Worm (Caenorhabditis elegans) whole organism, young adult: ENCODE results near the gene srj-25.

ENCODE experiments used
- B0261.1 ChIP-seq: sonication (generic microtip); optimal IDR thresholded peaks from 2 replicates; lab custom pipeline; 2016; ENCODE audit warnings: mild to moderate bottlenecking, missing genetic modification characterization, moderate library complexity, missing compliant biosample characterization
- C06A6.2 ChIP-seq: fragments of 200-800 bp; sonication (Bioruptor generic); conservative IDR thresholded peaks from 2 replicates; pipeline ENCODE4 v1.3.6; 2022; ENCODE audit warnings: missing genetic modification characterization, missing compliant biosample characterization
- F33H1.4 ChIP-seq: fragments of 200-800 bp; sonication (Bioruptor generic); IDR thresholded peaks from 2 replicates; pipeline ENCODE4 v1.3.6; 2022; ENCODE audit warnings: missing genetic modification reagents, missing genetic modification characterization, missing compliant biosample characterization
- F57A8.1 ChIP-seq: fragments of 200-800 bp; sonication (Bioruptor generic); optimal IDR thresholded peaks from 2 replicates; lab custom pipeline; 2018; ENCODE audit warnings: mild to moderate bottlenecking, missing genetic modification characterization, moderate library complexity, missing compliant biosample characterization
- K12H6.12 ChIP-seq: fragments of 200-800 bp; sonication (Bioruptor generic); optimal IDR thresholded peaks from 2 replicates; lab custom pipeline; 2018; ENCODE audit warnings: mild to moderate bottlenecking, missing genetic modification characterization, missing compliant biosample characterization
- Y79H2A.3 ChIP-seq: fragments of 200-800 bp; sonication (Bioruptor generic); conservative IDR thresholded peaks from 2 replicates; pipeline ENCODE4 v1.3.6; 2022; ENCODE audit warnings: missing genetic modification reagents, missing genetic modification characterization, missing compliant biosample characterization
- Y95B8A.8 ChIP-seq: fragments of 200-800 bp; sonication (Bioruptor generic); IDR thresholded peaks from 2 replicates; pipeline ENCODE4 v1.3.6; 2022; ENCODE audit warnings: missing genetic modification reagents, missing genetic modification characterization, missing compliant biosample characterization
- aptf-3 ChIP-seq: fragments of 200-800 bp; sonication (Bioruptor generic); IDR thresholded peaks from 2 replicates; pipeline ENCODE4 v1.3.6; 2022; ENCODE audit warnings: missing genetic modification characterization, missing compliant biosample characterization
- atf-7 ChIP-seq: sonication (generic microtip); optimal IDR thresholded peaks from 2 replicates; lab custom pipeline; 2017; ENCODE audit warnings: mild to moderate bottlenecking, missing genetic modification characterization, missing compliant biosample characterization
- attf-3 ChIP-seq: fragments of 200-800 bp; sonication (Bioruptor generic); conservative IDR thresholded peaks from 2 replicates; pipeline ENCODE4 v1.3.6; 2022; ENCODE audit warnings: missing genetic modification reagents, missing genetic modification characterization, missing compliant biosample characterization
- ccch-3 ChIP-seq: fragments of 200-800 bp; sonication (Bioruptor generic); optimal IDR thresholded peaks from 2 replicates; lab custom pipeline; 2018; ENCODE audit warnings: mild to moderate bottlenecking, missing genetic modification characterization, missing compliant biosample characterization
- cebp-1 ChIP-seq, 2 experiments: fragments of 200-800 bp in 1 of 2; sonication (Bioruptor generic) in 1 of 2; sonication (generic microtip) in 1 of 2; IDR thresholded peaks in 1 of 2; optimal IDR thresholded peaks in 1 of 2; 2 replicates each; pipeline versions ENCODE4 v1.3.6 to Lab custom; 2017 to 2022; ENCODE audit warnings: missing compliant biosample characterization in 2 of 2, missing genetic modification characterization in 2 of 2, mild to moderate bottlenecking in 1 of 2, missing genetic modification reagents in 1 of 2, moderate library complexity in 1 of 2
- ceh-58 ChIP-seq: fragments of 200-800 bp; sonication (Bioruptor generic); IDR thresholded peaks from 2 replicates; pipeline ENCODE4 v1.3.6; 2022; ENCODE audit warnings: missing genetic modification characterization, missing compliant biosample characterization
- ceh-79 ChIP-seq: sonication (generic microtip); optimal IDR thresholded peaks from 2 replicates; lab custom pipeline; 2017; ENCODE audit warnings: mild to moderate bottlenecking, missing genetic modification characterization, missing compliant biosample characterization
- die-1 ChIP-seq: sonication (generic microtip); optimal IDR thresholded peaks from 2 replicates; lab custom pipeline; 2016; ENCODE audit warnings: missing genotype, mild to moderate bottlenecking, missing genetic modification characterization, missing compliant biosample characterization
- efl-1 ChIP-seq: fragments of 150-350 bp; optimal IDR thresholded peaks from 2 replicates; lab custom pipeline; 2014; ENCODE audit warnings: missing biosample characterization, missing genetic modification reagents, missing genetic modification characterization
- egl-18 ChIP-seq: fragments of 200-800 bp; sonication (Bioruptor generic); IDR thresholded peaks from 2 replicates; pipeline ENCODE4 v1.3.6; 2022; ENCODE audit warnings: missing genetic modification reagents, missing genetic modification characterization, missing compliant biosample characterization
- egl-44 ChIP-seq: fragments of 200-800 bp; sonication (Bioruptor generic); IDR thresholded peaks from 2 replicates; pipeline ENCODE4 v1.3.6; 2022; ENCODE audit warnings: missing genetic modification reagents, missing genetic modification characterization, missing compliant biosample characterization
- gei-17 ChIP-seq: fragments of 200-800 bp; sonication (Bioruptor generic); optimal IDR thresholded peaks from 2 replicates; lab custom pipeline; 2018; ENCODE audit warnings: mild to moderate bottlenecking, missing genetic modification characterization, missing compliant biosample characterization
- him-1 ChIP-seq: sonication (generic microtip); optimal IDR thresholded peaks from 2 replicates; lab custom pipeline; 2016; ENCODE audit warnings: missing genotype, missing genetic modification reagents, missing genetic modification characterization, missing compliant biosample characterization
- hmg-1.2 ChIP-seq: fragments of 200-800 bp; sonication (Bioruptor generic); IDR thresholded peaks from 2 replicates; pipeline ENCODE4 v1.3.6; 2022; ENCODE audit warnings: missing genetic modification reagents, missing genetic modification characterization, missing compliant biosample characterization
- lag-1 ChIP-seq: fragments of 200-800 bp; sonication (Bioruptor generic); IDR thresholded peaks from 2 replicates; pipeline ENCODE4 v1.3.6; 2022; ENCODE audit warnings: missing genetic modification reagents, missing genetic modification characterization, missing compliant biosample characterization
- let-526 ChIP-seq: fragments of 200-800 bp; sonication (Bioruptor generic); IDR thresholded peaks from 2 replicates; pipeline ENCODE4 v1.3.6; 2022; ENCODE audit warnings: missing genetic modification reagents, missing genetic modification characterization, missing compliant biosample characterization
- lin-26 ChIP-seq: fragments of 200-800 bp; sonication (Bioruptor generic); IDR thresholded peaks from 2 replicates; pipeline ENCODE4 v1.3.6; 2022; ENCODE audit warnings: missing genetic modification reagents, missing genetic modification characterization, missing compliant biosample characterization
- lin-35 ChIP-seq, 3 experiments: fragments of 150-350 bp in 2 of 3; sonication (generic microtip) in 1 of 3; optimal IDR thresholded peaks; 2 replicates each; lab custom pipeline; 2014 to 2018; ENCODE audit warnings: missing biosample characterization in 3 of 3, missing genetic modification characterization in 3 of 3, missing genetic modification reagents in 3 of 3
- lin-40 ChIP-seq: sonication (generic microtip); optimal IDR thresholded peaks from 2 replicates; lab custom pipeline; 2016; ENCODE audit warnings: missing genetic modification characterization, mild to moderate bottlenecking, missing compliant biosample characterization, missing genotype, missing genetic modification reagents
- lsy-27 ChIP-seq: sonication (generic microtip); optimal IDR thresholded peaks from 2 replicates; lab custom pipeline; 2017; ENCODE audit warnings: missing genetic modification characterization, mild to moderate bottlenecking, missing compliant biosample characterization, antibody characterized with exemption, missing genotype, borderline replicate concordance; ENCODE audit not compliant: insufficient read depth
- madf-3 ChIP-seq: fragments of 200-800 bp; sonication (Bioruptor generic); IDR thresholded peaks from 2 replicates; pipeline ENCODE4 v1.3.6; 2022; ENCODE audit warnings: missing genetic modification reagents, missing genetic modification characterization, missing compliant biosample characterization
- madf-6 ChIP-seq: fragments of 200-800 bp; sonication (Bioruptor generic); IDR thresholded peaks from 2 replicates; pipeline ENCODE4 v1.3.6; 2022; ENCODE audit warnings: missing genetic modification reagents, missing genetic modification characterization, missing compliant biosample characterization
- mes-4 ChIP-seq: sonication (generic microtip); optimal IDR thresholded peaks from 2 replicates; lab custom pipeline; 2016; ENCODE audit warnings: missing genotype, missing genetic modification characterization, missing compliant biosample characterization
- mxl-1 ChIP-seq: sonication (generic microtip); optimal IDR thresholded peaks from 2 replicates; lab custom pipeline; 2016; ENCODE audit warnings: missing genetic modification characterization, missing compliant biosample characterization
- nfyb-1 ChIP-seq: fragments of 200-800 bp; sonication (Bioruptor generic); IDR thresholded peaks from 2 replicates; pipeline ENCODE4 v1.3.6; 2022; ENCODE audit warnings: missing genetic modification reagents, missing genetic modification characterization, missing compliant biosample characterization
- nhr-27 ChIP-seq: fragments of 200-800 bp; sonication (Bioruptor generic); optimal IDR thresholded peaks from 2 replicates; lab custom pipeline; 2018; ENCODE audit warnings: mild to moderate bottlenecking, missing genetic modification characterization, moderate library complexity, missing compliant biosample characterization
- pbrm-1 ChIP-seq: fragments of 200-800 bp; sonication (Bioruptor generic); IDR thresholded peaks from 2 replicates; pipeline ENCODE4 v1.3.6; 2022; ENCODE audit warnings: missing genetic modification reagents, missing genetic modification characterization, missing compliant biosample characterization
- rcor-1 ChIP-seq: fragments of 200-800 bp; sonication (Bioruptor generic); IDR thresholded peaks from 2 replicates; pipeline ENCODE4 v1.3.6; 2022; ENCODE audit warnings: missing genetic modification reagents, missing genetic modification characterization, missing compliant biosample characterization
- sdz-38 ChIP-seq: sonication (generic microtip); optimal IDR thresholded peaks from 2 replicates; lab custom pipeline; 2016; ENCODE audit warnings: missing genotype, missing genetic modification characterization, missing compliant biosample characterization
- sea-2 ChIP-seq: fragments of 200-800 bp; sonication (Bioruptor generic); IDR thresholded peaks from 2 replicates; pipeline ENCODE4 v1.3.6; 2022; ENCODE audit warnings: missing genetic modification characterization, missing compliant biosample characterization
- snpc-1.1 ChIP-seq: sonication (generic microtip); optimal IDR thresholded peaks from 2 replicates; lab custom pipeline; 2017; ENCODE audit warnings: missing genetic modification characterization, mild to moderate bottlenecking, missing compliant biosample characterization, antibody characterized with exemption, moderate library complexity, missing genotype, missing genetic modification reagents; ENCODE audit not compliant: insufficient read depth
- snpc-3.4 ChIP-seq: sonication (generic microtip); optimal IDR thresholded peaks from 2 replicates; lab custom pipeline; 2017; ENCODE audit warnings: missing genetic modification characterization, mild to moderate bottlenecking, missing compliant biosample characterization, antibody characterized with exemption, moderate library complexity, missing genotype, missing genetic modification reagents
- snpc-4 ChIP-seq, 5 experiments: fragments of 150-350 bp in 1 of 5; sonication (generic microtip) in 4 of 5; optimal IDR thresholded peaks; 2 replicates each; lab custom pipeline; 2014 to 2018; ENCODE audit warnings: missing genetic modification characterization in 5 of 5, missing biosample characterization in 3 of 5, antibody characterized with exemption in 2 of 5, mild to moderate bottlenecking in 2 of 5, missing compliant biosample characterization in 2 of 5, missing genotype in 2 of 5, moderate library complexity in 2 of 5, missing genetic modification reagents in 1 of 5
- somi-1 ChIP-seq: fragments of 200-800 bp; sonication (Bioruptor generic); optimal IDR thresholded peaks from 2 replicates; lab custom pipeline; 2018; ENCODE audit warnings: mild to moderate bottlenecking, missing genetic modification characterization, missing compliant biosample characterization
- tbp1 ChIP-seq: fragments of 200-800 bp; sonication (Bioruptor generic); optimal IDR thresholded peaks from 2 replicates; lab custom pipeline; 2018; ENCODE audit warnings: mild to moderate bottlenecking, missing genetic modification characterization, missing compliant biosample characterization
- zim-3 ChIP-seq: sonication (generic microtip); optimal IDR thresholded peaks from 2 replicates; lab custom pipeline; 2017; ENCODE audit warnings: mild to moderate bottlenecking, missing genetic modification characterization, moderate library complexity, missing compliant biosample characterization
- ztf-25 ChIP-seq: fragments of 200-800 bp; sonication (Bioruptor generic); IDR thresholded peaks from 2 replicates; pipeline ENCODE4 v1.3.6; 2022; ENCODE audit warnings: missing genetic modification reagents, missing genetic modification characterization, missing compliant biosample characterization
- ztf-6 ChIP-seq: fragments of 200-800 bp; sonication (Bioruptor generic); IDR thresholded peaks from 2 replicates; pipeline ENCODE4 v1.3.6; 2022; ENCODE audit warnings: missing genetic modification reagents, missing genetic modification characterization, missing compliant biosample characterization

Gene srj-25

DNA sequence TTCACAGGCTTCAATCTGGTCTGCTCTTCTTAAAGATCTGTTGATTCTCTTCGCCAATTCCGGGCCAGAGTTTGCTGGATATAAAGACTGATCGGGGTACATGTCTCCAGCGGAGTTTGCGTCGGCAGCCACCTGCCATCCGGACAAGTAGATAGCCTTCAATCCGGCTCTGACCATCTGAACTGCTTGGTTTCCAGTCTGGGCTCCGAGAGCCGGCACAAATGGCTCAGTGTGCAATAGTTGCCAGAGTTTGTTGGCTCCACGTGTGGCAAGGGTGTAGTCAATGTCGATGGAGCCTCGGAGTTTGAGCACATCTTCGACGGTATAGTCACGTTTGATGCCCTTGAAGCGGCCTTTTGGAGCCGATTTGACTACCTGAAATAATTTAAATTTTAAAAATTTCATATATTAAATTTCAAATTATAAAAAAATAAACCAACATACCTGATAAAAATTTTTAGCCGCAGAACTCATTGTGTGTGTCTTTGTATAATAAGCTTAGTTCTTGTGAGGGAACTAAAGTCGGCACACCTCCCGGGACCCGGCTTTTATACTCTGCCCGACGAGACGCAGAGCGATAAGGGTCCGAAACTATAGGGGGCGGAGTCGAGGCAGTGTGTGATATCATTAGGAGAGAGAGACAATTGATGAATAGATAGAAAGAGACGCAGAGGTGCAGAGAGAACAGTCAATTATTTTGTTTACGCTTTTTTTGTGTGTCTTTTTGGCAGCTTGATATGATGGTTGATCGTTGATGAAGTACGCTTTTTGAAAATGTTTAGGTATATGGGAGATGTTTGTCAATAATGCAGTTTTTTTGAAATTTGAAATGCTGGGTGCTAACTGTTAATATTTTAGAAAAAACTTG is 8.4 kb downstream of the srj-25 start, which contains the start of the genes icl-1 and srh-2:
Gene icl-1, minus strand, starts transcription at position 521 of the 868 bp plus-strand sequence.
Gene srh-2, plus strand, starts transcription at position 818 of the 868 bp plus-strand sequence.
- TF ChIP-seq pbrm-1 (0 out of 2 replicates have a peak, but pooled peaks have one; percentile 26), lag-1 (GFP tag; lab: Robert Waterston, UW) (0 out of 2 replicates have a peak, but pooled peaks have one; percentile 45), zim-3 (peak; percentile 45), nfyb-1 (GFP tag; lab: Robert Waterston, UW) (peak; percentile 68), ztf-6 (GFP tag; lab: Robert Waterston, UW) (no peak), madf-6 (GFP tag; lab: Robert Waterston, UW) (no peak), madf-3 (GFP tag; lab: Robert Waterston, UW) (peak; percentile 47; the same call in 1 of the 2 replicates), tbp1 (GFP tag; lab: Kevin White, UChicago) (peak; percentile 10), lin-26 (peak; percentile 85), lin-35 (GFP tag; optimal IDR thresholded peaks at IDR 0.05; lab: Kevin White, UChicago) (no peak), hmg-1.2 (GFP tag; lab: Robert Waterston, UW) (peak; percentile 37; the same call in 1 of the 2 replicates), sdz-38 (no peak), atf-7 (tag; lab: Kevin White, UChicago) (peak; percentile 47), sea-2 (GFP tag; lab: Robert Waterston, UW) (no peak), B0261.1 (tag; lab: Kevin White, UChicago) (no peak), ztf-25 (0 out of 2 replicates have a peak, but pooled peaks have one; percentile 46), C06A6.2 (peak; percentile 23; the same call in 1 of the 2 replicates), F57A8.1 (GFP tag; lab: Kevin White, UChicago) (no peak), K12H6.12 (tag; lab: Kevin White, UChicago) (no peak), nhr-27 (no peak), aptf-3 (GFP tag; lab: Robert Waterston, UW) (no peak), snpc-1.1 (tag; lab: Kevin White, UChicago) (no peak), cebp-1 (GFP tag; IDR thresholded peaks at IDR 0.05; lab: Robert Waterston, UW) (no peak; the same call in 1 of the 2 replicates), cebp-1 (tag; optimal IDR thresholded peaks at IDR 0.05; lab: Kevin White, UChicago) (peak; percentile 70), rcor-1 (GFP tag; lab: Robert Waterston, UW) (0 out of 2 replicates have a peak, but pooled peaks have one; percentile 36), ccch-3 (no peak), ceh-79 (tag; lab: Kevin White, UChicago) (peak; percentile 76), lsy-27 (tag; lab: Kevin White, UChicago) (no peak), mes-4 (tag; lab: Kevin White, UChicago) (no peak), him-1 (tag; lab: Kevin White, UChicago) (no peak), gei-17 (GFP tag; lab: Kevin White, UChicago) (peak; percentile 35), F33H1.4 (no peak), snpc-3.4 (no peak), die-1 (no peak), let-526 (0 out of 2 replicates have a peak, but pooled peaks have one; percentile 23), egl-18 (no peak), Y95B8A.8 (GFP tag; lab: Robert Waterston, UW) (peak; percentile 11; the same call in 1 of the 2 replicates), ceh-58 (GFP tag; lab: Robert Waterston, UW) (no peak), mxl-1 (tag; lab: Kevin White, UChicago) (no peak), lin-40 (tag; lab: Kevin White, UChicago) (peak; percentile 18), attf-3 (GFP tag; lab: Robert Waterston, UW) (no peak), Y79H2A.3 (GFP tag; lab: Robert Waterston, UW) (no peak), efl-1 (no peak), snpc-4 (GFP tag; optimal IDR thresholded peaks at IDR 0.05; lab: Kevin White, UChicago) (no peak), snpc-4 (tag; optimal IDR thresholded peaks at IDR 0.05; lab: Kevin White, UChicago) (no peak), somi-1 (GFP tag; lab: Kevin White, UChicago) (no peak), egl-44 (GFP tag; lab: Robert Waterston, UW) (no peak)
